Worm (Caenorhabditis elegans) whole organism, young adult: Measurements from ENCODE around the gene clec-70.

Experiments
- B0261.1 ChIP-seq: sonication (generic microtip); optimal IDR thresholded peaks from 2 replicates; lab custom pipeline; 2016; ENCODE audit warnings: mild to moderate bottlenecking, missing genetic modification characterization, moderate library complexity, missing compliant biosample characterization
- Y53F4B.3 ChIP-seq: fragments of 200-800 bp; sonication (Bioruptor generic); IDR thresholded peaks from 2 replicates; pipeline ENCODE4 v1.3.6; 2022; ENCODE audit warnings: missing genetic modification reagents, missing genetic modification characterization, missing compliant biosample characterization
- ama-1 ChIP-seq, 3 experiments: fragments of 150-350 bp in 1 of 3; sonication (generic microtip) in 2 of 3; optimal IDR thresholded peaks; 2 replicates each; lab custom pipeline; 2014 to 2018; ENCODE audit warnings: missing biosample characterization in 2 of 3, missing genetic modification characterization in 2 of 3, missing genetic modification reagents in 2 of 3
- attf-5 ChIP-seq: fragments of 200-800 bp; sonication (Bioruptor generic); optimal IDR thresholded peaks from 2 replicates; lab custom pipeline; 2018; ENCODE audit warnings: mild to moderate bottlenecking, missing genetic modification characterization, missing compliant biosample characterization
- hlh-26 ChIP-seq: fragments of 200-800 bp; sonication (Bioruptor generic); conservative IDR thresholded peaks from 2 replicates; pipeline ENCODE4 v1.3.6; 2022; ENCODE audit warnings: missing genetic modification reagents, missing genetic modification characterization, missing compliant biosample characterization
- unc-62 ChIP-seq: fragments of 150-350 bp; optimal IDR thresholded peaks from 2 replicates; lab custom pipeline; 2014; ENCODE audit warnings: missing biosample characterization, missing genetic modification reagents, missing genetic modification characterization

- TF ChIP-seq unc-62 (GFP tag; lab: Kevin White, UChicago) (no peak), ama-1 (optimal IDR thresholded peaks at IDR 0.05; lab: Kevin White, UChicago) (no peak), ama-1 (GFP tag; optimal IDR thresholded peaks at IDR 0.05; lab: Kevin White, UChicago) (no peak), hlh-26 (GFP tag; lab: Robert Waterston, UW) (no peak), Y53F4B.3 (GFP tag; lab: Robert Waterston, UW) (no peak), B0261.1 (tag; lab: Kevin White, UChicago) (no peak), attf-5 (GFP tag; lab: Kevin White, UChicago) (no peak)
These were observed 14.3 kb upstream of the clec-70 start, which contains the start of gene F56D6.23 for ce11 chrIV:3918160-3918559.
